Worm (Caenorhabditis elegans): ENCODE results near the gene C54D10.9.

C54D10.9 gene

ce11 chrV:12408525-12408924, 38.4 kb upstream of the C54D10.9 start, which contains the start of gene cdr-4:
Gene cdr-4 (minus strand): TSS chrV:12408625.
- TF ChIP-seq unc-86 (tag; optimal IDR thresholded peaks at IDR 0.05) (no peak), unc-3 (GFP tag; conservative IDR thresholded peaks at IDR 0.05) (no peak), unc-3 (tag; optimal IDR thresholded peaks at IDR 0.05) (no peak), gmeb-2 (tag; optimal IDR thresholded peaks at IDR 0.05) (no peak), odd-2 (tag; optimal IDR thresholded peaks at IDR 0.05) (no peak), npax-4 (tag; optimal IDR thresholded peaks at IDR 0.05) (no peak), pha-4 (tag; optimal IDR thresholded peaks at IDR 0.05) (no peak), unc-55 (GFP tag; optimal IDR thresholded peaks at IDR 0.05) (no peak), Y22D7AL.16 (tag; optimal IDR thresholded peaks at IDR 0.05) (no peak), ceh-45 (GFP tag; IDR thresholded peaks at IDR 0.05) (no peak), ceh-48 (tag; optimal IDR thresholded peaks at IDR 0.05) (no peak), sox-4 (tag; optimal IDR thresholded peaks at IDR 0.05) (no peak)

DNA sequence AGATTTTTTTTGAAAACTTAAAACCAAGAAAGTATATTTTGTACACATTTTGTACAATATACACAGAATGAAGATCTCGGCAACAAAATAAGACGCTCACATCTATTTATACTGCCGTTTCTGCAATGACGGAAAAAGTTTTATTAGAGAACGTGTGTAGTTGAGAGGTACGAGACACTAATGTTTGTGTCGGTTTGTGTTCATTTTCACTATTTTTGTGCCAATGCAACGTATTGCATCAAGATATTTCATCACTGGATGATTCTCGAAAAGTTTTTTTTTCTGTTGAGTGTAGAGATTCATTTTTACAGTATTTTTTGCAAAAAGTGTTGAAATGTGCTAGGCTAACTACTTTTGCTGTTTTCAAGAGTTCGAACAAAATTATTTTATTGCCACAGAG, 38.0 kb upstream of the C54D10.9 start:
- no peak for TF ChIP-seq pag-3 (tag; optimal IDR thresholded peaks at IDR 0.05; ENCODE audit: borderline replicate concordance)
- no peak for TF ChIP-seq ama-1 (optimal IDR thresholded peaks at IDR 0.05)
- no peak for TF ChIP-seq rnt-1 (tag; optimal IDR thresholded peaks at IDR 0.05)

- TF ChIP-seq ahr-1 (tag; optimal IDR thresholded peaks at IDR 0.05): no peak
- no peak for TF ChIP-seq fkh-10 (GFP tag; optimal IDR thresholded peaks at IDR 0.05)
- no peak for TF ChIP-seq eyg-1 (tag; optimal IDR thresholded peaks at IDR 0.05)
- TF ChIP-seq fkh-6 (tag; optimal IDR thresholded peaks at IDR 0.05): no peak
- no peak for TF ChIP-seq odd-2 (tag; optimal IDR thresholded peaks at IDR 0.05)
- TF ChIP-seq che-1 (tag; optimal IDR thresholded peaks at IDR 0.05): no peak
- no peak for TF ChIP-seq gmeb-2 (tag; optimal IDR thresholded peaks at IDR 0.05)
- TF ChIP-seq ets-4 (tag; optimal IDR thresholded peaks at IDR 0.05): no peak
- no peak for TF ChIP-seq hlh-8 (tag; optimal IDR thresholded peaks at IDR 0.05)
Measured at ce11 chrV:12410416-12411001, 36.4 kb upstream of the C54D10.9 start, which contains the start of gene hrg-2. Gene hrg-2 (minus strand): TSS chrV:12410513.

DNA sequence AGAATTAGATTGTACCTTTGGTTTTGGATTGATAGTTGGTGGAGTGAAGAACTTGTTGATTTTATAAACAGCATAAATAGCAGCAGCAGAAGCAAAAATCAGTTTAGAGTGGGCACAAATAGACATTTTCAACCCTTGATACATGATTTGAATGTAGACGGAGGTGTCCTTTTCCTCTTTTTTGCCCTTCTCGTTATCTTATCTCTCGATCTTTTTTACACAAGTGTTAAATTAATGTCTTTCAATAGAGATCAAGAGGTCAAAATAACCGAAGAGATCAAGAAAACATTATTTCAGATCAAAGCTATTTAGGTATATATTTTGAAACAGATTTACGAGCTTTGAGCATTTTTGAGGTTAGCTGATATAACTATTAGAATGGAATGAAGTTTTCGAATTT, 35.0 kb upstream of the C54D10.9 start, which contains the start of gene cdr-7:
Gene cdr-7, minus strand, starts transcription at position 205 of the 400 bp plus-strand sequence.
- TF ChIP-seq ceh-6 (GFP tag; optimal IDR thresholded peaks at IDR 0.05): no peak
- TF ChIP-seq fax-1 (tag; optimal IDR thresholded peaks at IDR 0.05): no peak
- TF ChIP-seq pros-1 (tag; optimal IDR thresholded peaks at IDR 0.05): no peak
- TF ChIP-seq ets-4 (tag; optimal IDR thresholded peaks at IDR 0.05): no peak

DNA sequence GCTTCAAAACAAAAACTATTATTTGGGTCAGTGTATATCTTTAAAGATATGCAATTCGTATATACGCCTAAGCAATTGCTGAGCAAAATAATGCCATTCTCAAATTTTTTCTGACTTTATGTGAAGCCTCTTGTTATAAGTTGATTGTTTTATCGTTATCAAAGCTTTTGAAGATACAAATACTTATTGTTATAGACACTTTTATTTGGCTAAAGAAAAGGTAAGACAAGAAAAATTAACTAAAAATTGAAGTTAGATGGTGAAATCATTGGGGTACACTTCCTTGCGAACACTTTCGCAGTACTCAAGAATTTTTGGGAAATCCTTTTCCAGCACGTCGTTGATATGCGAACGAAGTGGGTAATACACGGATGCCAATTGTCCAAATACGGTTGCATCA, 34.6 kb upstream of the C54D10.9 start:
- no peak for TF ChIP-seq dve-1 (tag; optimal IDR thresholded peaks at IDR 0.05)
- no peak for TF ChIP-seq fax-1 (tag; optimal IDR thresholded peaks at IDR 0.05)
- TF ChIP-seq fkh-10 (GFP tag; optimal IDR thresholded peaks at IDR 0.05): no peak
- no peak for TF ChIP-seq hlh-30 (tag; optimal IDR thresholded peaks at IDR 0.05; ENCODE audit: insufficient read depth)
- TF ChIP-seq hlh-8 (tag; optimal IDR thresholded peaks at IDR 0.05): no peak
- no peak for TF ChIP-seq hlh-15 (tag; optimal IDR thresholded peaks at IDR 0.05)
- TF ChIP-seq gmeb-2 (tag; optimal IDR thresholded peaks at IDR 0.05): no peak
- no peak for TF ChIP-seq ceh-9 (tag; optimal IDR thresholded peaks at IDR 0.05)
- TF ChIP-seq nfya-1 (tag; optimal IDR thresholded peaks at IDR 0.05): no peak
- TF ChIP-seq pqm-1 (tag; optimal IDR thresholded peaks at IDR 0.05): no peak
- TF ChIP-seq syd-9 (tag; optimal IDR thresholded peaks at IDR 0.05): no peak
- TF ChIP-seq ceh-22 (tag; optimal IDR thresholded peaks at IDR 0.05): no peak
- TF ChIP-seq ceh-31 (tag; optimal IDR thresholded peaks at IDR 0.05): no peak
- TF ChIP-seq elt-4 (tag; optimal IDR thresholded peaks at IDR 0.05): no peak
- TF ChIP-seq ttx-3 (tag; optimal IDR thresholded peaks at IDR 0.05): no peak
- no peak for TF ChIP-seq F13H6.1 (tag; optimal IDR thresholded peaks at IDR 0.05)
- TF ChIP-seq pha-4 (tag; optimal IDR thresholded peaks at IDR 0.05): no peak

Data from whole organism, late embryonic.